Worm (Caenorhabditis elegans): ENCODE measurements around the gene klp-13.

- TF ChIP-seq ztf-23 (GFP tag; IDR thresholded peaks at IDR 0.05) = no peak
- TF ChIP-seq tab-1 (GFP tag; IDR thresholded peaks at IDR 0.05) = no peak
- no peak for TF ChIP-seq T22C8.4 (GFP tag; IDR thresholded peaks at IDR 0.05)
Observed at ce11 chrX:6015096-6015495, 30.3 kb downstream of the klp-13 start, which contains the start of gene C09B8.8.

Data from whole organism, midembryonic.